Fruit fly (Drosophila melanogaster) whole organism, embryonic: ENCODE data around the gene lectin-37Db.

ENCODE experiments used
- Antp ChIP-seq: fragments of 200-800 bp; sonication (Bioruptor generic); optimal IDR thresholded peaks from 3 replicates; lab custom pipeline; 2016; ENCODE audit warnings: missing biosample characterization, missing genetic modification characterization
- CG11456 ChIP-seq: fragments of 200-800 bp; sonication (Bioruptor generic); IDR thresholded peaks from 3 replicates; pipeline ENCODE4 v1.3.6; 2022; ENCODE audit warnings: missing biosample characterization, missing genetic modification characterization
- CG14014 ChIP-seq: fragments of 200-800 bp; sonication (Bioruptor generic); IDR thresholded peaks from 2 replicates; pipeline ENCODE4 v1.3.6; 2022; ENCODE audit warnings: missing biosample characterization, missing genetic modification characterization
- CG14860 ChIP-seq: fragments of 200-800 bp; sonication (Bioruptor generic); IDR thresholded peaks from 3 replicates; pipeline ENCODE4 v1.3.6; 2022; ENCODE audit warnings: missing biosample characterization, missing genetic modification characterization; ENCODE audit not compliant: partially characterized antibody
- CG17359 ChIP-seq: fragments of 200-800 bp; sonication (Bioruptor generic); optimal IDR thresholded peaks from 3 replicates; lab custom pipeline; 2018; ENCODE audit warnings: missing biosample characterization, mild to moderate bottlenecking, missing genetic modification characterization, moderate library complexity
- CG17385 ChIP-seq: fragments of 200-800 bp; sonication (Bioruptor generic); optimal IDR thresholded peaks from 3 replicates; lab custom pipeline; 2018; ENCODE audit warnings: missing biosample characterization, mild to moderate bottlenecking, missing genetic modification characterization
- CG17829 ChIP-seq: fragments of 200-800 bp; optimal IDR thresholded peaks from 2 replicates; lab custom pipeline; 2019; ENCODE audit warnings: missing biosample characterization, mild to moderate bottlenecking, missing genetic modification characterization, moderate library complexity
- CG18764 ChIP-seq: fragments of 200-800 bp; sonication (Bioruptor generic); optimal IDR thresholded peaks from 3 replicates; lab custom pipeline; 2016; ENCODE audit warnings: missing biosample characterization, missing genetic modification characterization
- CG2129 ChIP-seq: fragments of 200-800 bp; sonication (Bioruptor generic); IDR thresholded peaks from 2 replicates; pipeline ENCODE4 v1.3.6; 2022; ENCODE audit warnings: missing biosample characterization, missing genetic modification characterization; ENCODE audit not compliant: partially characterized antibody
- CG2678 ChIP-seq: fragments of 200-800 bp; sonication (Bioruptor generic); optimal IDR thresholded peaks from 3 replicates; lab custom pipeline; 2019; ENCODE audit warnings: missing biosample characterization, mild to moderate bottlenecking, missing genetic modification characterization, moderate library complexity
- CG30403 ChIP-seq: fragments of 200-800 bp; sonication (Bioruptor generic); optimal IDR thresholded peaks from 3 replicates; lab custom pipeline; 2016; ENCODE audit warnings: missing biosample characterization, missing genetic modification characterization
- CG31388 ChIP-seq: fragments of 200-800 bp; sonication (Bioruptor generic); optimal IDR thresholded peaks from 2 replicates; lab custom pipeline; 2016; ENCODE audit warnings: missing biosample characterization, missing genetic modification characterization
- CG31441 ChIP-seq: fragments of 200-800 bp; sonication (Bioruptor generic); IDR thresholded peaks from 2 replicates; pipeline ENCODE4 v1.3.6; 2022; ENCODE audit warnings: missing biosample characterization, missing genetic modification characterization
- CG42726 ChIP-seq: fragments of 200-800 bp; sonication (Bioruptor generic); IDR thresholded peaks from 2 replicates; pipeline ENCODE4 v1.3.6; 2022; ENCODE audit warnings: missing biosample characterization, missing genetic modification characterization; ENCODE audit not compliant: partially characterized antibody
- CG4424 ChIP-seq: fragments of 200-800 bp; sonication (Bioruptor generic); optimal IDR thresholded peaks from 3 replicates; lab custom pipeline; 2016; ENCODE audit warnings: missing biosample characterization, missing genetic modification characterization
- CG7271 ChIP-seq: fragments of 200-800 bp; sonication (Bioruptor generic); optimal IDR thresholded peaks from 2 replicates; lab custom pipeline; 2018; ENCODE audit warnings: missing biosample characterization, mild to moderate bottlenecking, missing genetic modification characterization, moderate library complexity
- CG7556 ChIP-seq: fragments of 200-800 bp; sonication (Bioruptor generic); optimal IDR thresholded peaks from 2 replicates; lab custom pipeline; 2017; ENCODE audit warnings: missing biosample characterization, mild to moderate bottlenecking, missing genetic modification characterization
- CG8359 ChIP-seq: fragments of 200-800 bp; sonication (Bioruptor generic); optimal IDR thresholded peaks from 2 replicates; lab custom pipeline; 2017; ENCODE audit warnings: missing biosample characterization, mild to moderate bottlenecking, missing genetic modification characterization, borderline replicate concordance
- CG8924 ChIP-seq: fragments of 200-800 bp; optimal IDR thresholded peaks from 3 replicates; lab custom pipeline; 2019; ENCODE audit warnings: missing biosample characterization, mild to moderate bottlenecking, missing genetic modification characterization, moderate library complexity
- CG9932 ChIP-seq: fragments of 200-800 bp; sonication (Bioruptor generic); IDR thresholded peaks from 2 replicates; pipeline ENCODE4 v1.3.6; 2022; ENCODE audit warnings: missing biosample characterization, missing genetic modification characterization
- CoRest ChIP-seq: fragments of 200-800 bp; sonication (Bioruptor generic); optimal IDR thresholded peaks from 3 replicates; lab custom pipeline; 2018; ENCODE audit warnings: missing biosample characterization, mild to moderate bottlenecking, missing genetic modification characterization, moderate library complexity
- Dip3 ChIP-seq: fragments of 200-800 bp; sonication (Bioruptor generic); optimal IDR thresholded peaks from 3 replicates; lab custom pipeline; 2016; ENCODE audit warnings: missing biosample characterization, missing genetic modification characterization
- Doc3 ChIP-seq: fragments of 200-800 bp; sonication (Bioruptor generic); IDR thresholded peaks from 3 replicates; pipeline ENCODE4 v1.3.6; 2022; ENCODE audit warnings: missing biosample characterization, missing genetic modification characterization; ENCODE audit not compliant: partially characterized antibody
- HLH3B ChIP-seq: fragments of 200-800 bp; sonication (Bioruptor generic); IDR thresholded peaks from 2 replicates; pipeline ENCODE4 v1.3.6; 2022; ENCODE audit warnings: missing biosample characterization, missing genetic modification characterization
- HLHmδ ChIP-seq: fragments of 200-800 bp; sonication (Bioruptor generic); optimal IDR thresholded peaks from 2 replicates; lab custom pipeline; 2018; ENCODE audit warnings: missing biosample characterization, mild to moderate bottlenecking, missing genetic modification characterization, moderate library complexity
- Nf-YB ChIP-seq: fragments of 200-800 bp; sonication (Bioruptor generic); optimal IDR thresholded peaks from 3 replicates; lab custom pipeline; 2019; ENCODE audit warnings: missing biosample characterization, mild to moderate bottlenecking, missing genetic modification characterization, moderate library complexity
- NfI ChIP-seq: fragments of 200-800 bp; sonication (Bioruptor generic); optimal IDR thresholded peaks from 3 replicates; lab custom pipeline; 2018; ENCODE audit warnings: missing biosample characterization, mild to moderate bottlenecking, missing genetic modification characterization, moderate library complexity
- Side ChIP-seq: fragments of 200-800 bp; sonication (Bioruptor generic); optimal IDR thresholded peaks from 2 replicates; lab custom pipeline; 2016; ENCODE audit warnings: missing biosample characterization, missing genetic modification characterization
- Xrp1 ChIP-seq: fragments of 200-800 bp; sonication (Bioruptor generic); IDR thresholded peaks from 2 replicates; pipeline ENCODE4 v1.3.6; 2022; ENCODE audit warnings: missing biosample characterization, missing genetic modification characterization
- YL-1 ChIP-seq: fragments of 200-800 bp; sonication (Bioruptor generic); optimal IDR thresholded peaks from 3 replicates; lab custom pipeline; 2017; ENCODE audit warnings: missing biosample characterization, mild to moderate bottlenecking, missing genetic modification characterization
- chif ChIP-seq, 2 experiments: fragments of 200-800 bp; sonication (Bioruptor generic); optimal IDR thresholded peaks; 3 replicates each; lab custom pipeline; 2016; ENCODE audit warnings: missing biosample characterization in 2 of 2, missing genetic modification characterization in 2 of 2
- corto ChIP-seq: fragments of 200-800 bp; sonication (Bioruptor generic); optimal IDR thresholded peaks from 2 replicates; lab custom pipeline; 2016; ENCODE audit warnings: missing biosample characterization, mild to moderate bottlenecking, missing genetic modification characterization, moderate library complexity
- ftz-f1 ChIP-seq: fragments of 200-800 bp; sonication (Bioruptor generic); optimal IDR thresholded peaks from 2 replicates; lab custom pipeline; 2016; ENCODE audit warnings: missing biosample characterization, missing genetic modification characterization
- gt ChIP-seq: fragments of 200-800 bp; sonication (Bioruptor generic); IDR thresholded peaks from 2 replicates; pipeline ENCODE4 v1.3.6; 2022; ENCODE audit warnings: missing biosample characterization, missing genetic modification characterization
- ham ChIP-seq: fragments of 200-800 bp; sonication (Bioruptor generic); IDR thresholded peaks from 2 replicates; pipeline ENCODE4 v1.3.6; 2022; ENCODE audit warnings: missing biosample characterization, missing genetic modification characterization
- jumu ChIP-seq: fragments of 200-800 bp; sonication (Bioruptor generic); optimal IDR thresholded peaks from 3 replicates; lab custom pipeline; 2016; ENCODE audit warnings: missing biosample characterization, missing genetic modification characterization
- lbe ChIP-seq: fragments of 200-800 bp; sonication (Bioruptor generic); optimal IDR thresholded peaks from 2 replicates; lab custom pipeline; 2016; ENCODE audit warnings: missing biosample characterization, mild to moderate bottlenecking, missing genetic modification characterization
- luna ChIP-seq: fragments of 200-800 bp; sonication (Bioruptor generic); optimal IDR thresholded peaks from 2 replicates; lab custom pipeline; 2016; ENCODE audit warnings: missing biosample characterization, missing genetic modification characterization
- mam ChIP-seq: fragments of 200-800 bp; sonication (Bioruptor generic); optimal IDR thresholded peaks from 3 replicates; lab custom pipeline; 2016; ENCODE audit warnings: missing biosample characterization, missing genetic modification characterization
- nmo ChIP-seq: fragments of 200-800 bp; sonication (Bioruptor generic); optimal IDR thresholded peaks from 2 replicates; lab custom pipeline; 2018; ENCODE audit warnings: missing biosample characterization, mild to moderate bottlenecking, missing genetic modification characterization, moderate library complexity
- p53 ChIP-seq: fragments of 200-800 bp; sonication (Bioruptor generic); optimal IDR thresholded peaks from 2 replicates; lab custom pipeline; 2016; ENCODE audit warnings: missing biosample characterization, missing genetic modification characterization
- phol ChIP-seq: fragments of 200-800 bp; sonication (Bioruptor generic); optimal IDR thresholded peaks from 3 replicates; lab custom pipeline; 2018; ENCODE audit warnings: missing biosample characterization, mild to moderate bottlenecking, missing genetic modification characterization, moderate library complexity
- pita ChIP-seq: fragments of 200-800 bp; sonication (Bioruptor generic); optimal IDR thresholded peaks from 2 replicates; lab custom pipeline; 2017; ENCODE audit warnings: missing biosample characterization, mild to moderate bottlenecking, missing genetic modification characterization
- pros ChIP-seq: fragments of 200-800 bp; sonication (Bioruptor generic); optimal IDR thresholded peaks from 3 replicates; lab custom pipeline; 2019; ENCODE audit warnings: missing biosample characterization, mild to moderate bottlenecking, missing genetic modification characterization, moderate library complexity
- sens ChIP-seq: fragments of 200-800 bp; sonication (Bioruptor generic); peaks from one replicate; lab custom pipeline; 2016; ENCODE audit warnings: missing biosample characterization, missing genetic modification characterization
- slou ChIP-seq: fragments of 200-800 bp; sonication (Bioruptor generic); optimal IDR thresholded peaks from 3 replicates; lab custom pipeline; 2016; ENCODE audit warnings: missing biosample characterization, missing genetic modification characterization
- slp2 ChIP-seq: fragments of 200-800 bp; sonication (Bioruptor generic); optimal IDR thresholded peaks from 2 replicates; lab custom pipeline; 2016; ENCODE audit warnings: missing biosample characterization, missing genetic modification characterization
- tap ChIP-seq: fragments of 200-800 bp; optimal IDR thresholded peaks from 3 replicates; lab custom pipeline; 2019; ENCODE audit warnings: missing biosample characterization, mild to moderate bottlenecking, missing genetic modification characterization, moderate library complexity
- twi ChIP-seq: fragments of 200-800 bp; optimal IDR thresholded peaks from 2 replicates; lab custom pipeline; 2019; ENCODE audit warnings: missing biosample characterization, mild to moderate bottlenecking, missing genetic modification characterization, moderate library complexity
- usp ChIP-seq: fragments of >200 bp; optimal IDR thresholded peaks from 2 replicates; lab custom pipeline; 2017; ENCODE audit warnings: missing biosample characterization, missing genetic modification characterization
- vvl ChIP-seq: fragments of 200-800 bp; sonication (Bioruptor generic); IDR thresholded peaks from 2 replicates; pipeline ENCODE4 v1.3.6; 2022; ENCODE audit warnings: missing biosample characterization, missing genetic modification characterization
- z ChIP-seq: fragments of 200-800 bp; sonication (Bioruptor generic); IDR thresholded peaks from 3 replicates; pipeline ENCODE4 v1.3.6; 2022; ENCODE audit warnings: missing biosample characterization, missing genetic modification characterization

The lectin-37Db gene

DNA sequence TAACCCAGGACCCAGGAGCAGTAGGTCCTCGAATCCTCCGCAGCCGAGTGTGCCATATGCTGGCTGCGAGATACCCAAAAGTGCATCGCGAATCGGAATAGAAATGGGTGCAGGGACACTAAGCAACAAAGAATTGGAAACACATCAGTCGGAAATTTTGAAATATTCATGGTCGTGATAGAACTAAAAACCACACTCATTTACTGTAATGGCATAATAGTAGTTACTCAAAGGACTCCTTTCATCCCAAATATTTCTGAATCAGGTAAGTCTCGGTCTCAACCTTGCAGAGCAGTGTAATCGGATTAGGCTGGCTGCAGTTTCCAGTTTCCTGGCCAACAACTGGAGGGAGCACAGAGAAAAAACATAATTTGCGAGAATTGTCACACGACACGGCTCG, 42.7 kb upstream of the lectin-37Db start (continued):
- TF ChIP-seq CG2129 (no peak), lbe (GFP tag; lab: Kevin White, UChicago) (no peak), CG11456 (GFP tag; lab: Robert Waterston, UW) (0 out of 3 replicates have a peak, but pooled peaks have one; percentile 12), vvl (GFP tag; lab: Robert Waterston, UW) (peak; percentile 58), CG42726 (GFP tag; lab: Robert Waterston, UW) (no peak), p53 (GFP tag; lab: Kevin White, UChicago) (no peak), Nf-YB (GFP tag; lab: Kevin White, UChicago) (no peak), Xrp1 (peak; percentile 78), twi (tag; lab: Kevin White, UChicago) (no peak), CG17385 (GFP tag; lab: Kevin White, UChicago) (no peak), Dip3 (GFP tag; lab: Kevin White, UChicago) (no peak), CG17829 (tag; lab: Kevin White, UChicago) (peak; percentile 58), slou (GFP tag; lab: Kevin White, UChicago) (no peak), CG9932 (GFP tag; lab: Robert Waterston, UW) (no peak), z (GFP tag; lab: Robert Waterston, UW) (no peak), CG14860 (GFP tag; lab: Robert Waterston, UW) (no peak), CG14014 (GFP tag; lab: Robert Waterston, UW) (no peak), HLH3B (0 out of 2 replicates have a peak, but pooled peaks have one; percentile 15), Doc3 (GFP tag; lab: Robert Waterston, UW) (no peak), mam (GFP tag; lab: Kevin White, UChicago) (no peak), nmo (GFP tag; lab: Kevin White, UChicago) (peak; percentile 34), slp2 (GFP tag; lab: Kevin White, UChicago) (no peak), CG7271 (tag; lab: Kevin White, UChicago) (no peak), CG30403 (GFP tag; lab: Kevin White, UChicago) (peak; percentile 13), luna (GFP tag; lab: Kevin White, UChicago) (no peak), CG8924 (tag; lab: Kevin White, UChicago) (peak; percentile 26), CG31388 (GFP tag; lab: Kevin White, UChicago) (no peak), CG8359 (GFP tag; lab: Kevin White, UChicago) (no peak), gt (GFP tag; lab: Robert Waterston, UW) (no peak), sens (peak; percentile 76), NfI (no peak), corto (GFP tag; lab: Kevin White, UChicago) (no peak), CG2678 (peak; percentile 37), HLHmδ (GFP tag; lab: Kevin White, UChicago) (no peak), Side (GFP tag; lab: Kevin White, UChicago) (peak; percentile 20), CG4424 (peak; percentile 47), pita (no peak), jumu (GFP tag; lab: Kevin White, UChicago) (no peak), CoRest (tag; lab: Kevin White, UChicago) (peak; percentile 33), YL-1 (GFP tag; lab: Kevin White, UChicago) (no peak), tap (peak; percentile 35), CG31441 (GFP tag; lab: Robert Waterston, UW) (peak; percentile 50; the same call in 1 of the 2 replicates), CG18764 (GFP tag; lab: Kevin White, UChicago) (peak; percentile 4), CG7556 (GFP tag; lab: Kevin White, UChicago) (no peak), usp (GFP tag; lab: Kevin White, UChicago) (no peak), CG17359 (tag; lab: Kevin White, UChicago) (peak; percentile 20), ftz-f1 (GFP tag; lab: Kevin White, UChicago) (no peak), ham (GFP tag; lab: Robert Waterston, UW) (no peak), chif (GFP tag; optimal IDR thresholded peaks at IDR 0.05; lab: Kevin White, UChicago) (peak in 1 of 2 experiments; percentile 43), Antp (GFP tag; lab: Kevin White, UChicago) (peak; percentile 18), pros (GFP tag; lab: Kevin White, UChicago) (no peak), phol (tag; lab: Kevin White, UChicago) (peak; percentile 56)
